Fruit fly (Drosophila melanogaster) Kc167 (cell line): Measurements from ENCODE around the gene mRpS25.

Source experiments
- Myc ChIP-seq: fragments of >200 bp; optimal IDR thresholded peaks from 2 replicates; lab custom pipeline; 2017; ENCODE audit warnings: missing external identifiers
- h ChIP-seq: fragments of >200 bp; optimal IDR thresholded peaks from 3 replicates; lab custom pipeline; 2018; ENCODE audit warnings: missing external identifiers
- psq ChIP-seq: fragments of >200 bp; optimal IDR thresholded peaks from 2 replicates; lab custom pipeline; 2017; ENCODE audit warnings: missing external identifiers

dm6 chrX:14580359-14580961 lies 2.3 kb downstream of the mRpS25 start, which contains the start of gene CG14414:
- TF ChIP-seq h (lab: Kevin White, UChicago) (no peak), Myc (no peak), psq (lab: Kevin White, UChicago) (no peak)
